Fruit fly (Drosophila melanogaster) whole organism, prepupa: Measurements from ENCODE around the gene tank.

ENCODE experiments used
- CG10631 ChIP-seq: fragments of 200-800 bp; sonication (Bioruptor generic); optimal IDR thresholded peaks from 2 replicates; lab custom pipeline; 2016; ENCODE audit warnings: missing biosample characterization, missing genetic modification characterization
- CG11762 ChIP-seq: fragments of 200-800 bp; sonication (Bioruptor generic); optimal IDR thresholded peaks from 3 replicates; lab custom pipeline; 2016; ENCODE audit warnings: missing biosample characterization, missing genetic modification characterization; ENCODE audit not compliant: insufficient read depth
- CG11902 ChIP-seq: fragments of 200-800 bp; sonication (Bioruptor generic); optimal IDR thresholded peaks from 3 replicates; lab custom pipeline; 2016; ENCODE audit warnings: missing biosample characterization, missing genetic modification characterization
- CG15336 ChIP-seq: fragments of 200-800 bp; sonication (Bioruptor generic); IDR thresholded peaks from 2 replicates; pipeline ENCODE4 v1.3.6; 2022; ENCODE audit warnings: missing biosample characterization, missing genetic modification characterization
- CG16779 ChIP-seq: fragments of 200-800 bp; sonication (Bioruptor generic); optimal IDR thresholded peaks from 3 replicates; lab custom pipeline; 2017; ENCODE audit warnings: missing biosample characterization, mild to moderate bottlenecking, missing genetic modification characterization
- CG3032 ChIP-seq: fragments of 200-800 bp; optimal IDR thresholded peaks from 2 replicates; lab custom pipeline; 2019; ENCODE audit warnings: missing biosample characterization, mild to moderate bottlenecking, missing genetic modification characterization, moderate library complexity
- CG34406 ChIP-seq: fragments of 200-800 bp; sonication (Bioruptor generic); optimal IDR thresholded peaks from 3 replicates; lab custom pipeline; 2016; ENCODE audit warnings: missing biosample characterization, missing genetic modification characterization
- CG3919 ChIP-seq: fragments of 200-800 bp; sonication (Bioruptor generic); optimal IDR thresholded peaks from 3 replicates; lab custom pipeline; 2016; ENCODE audit warnings: missing biosample characterization, missing genetic modification characterization
- CG4318 ChIP-seq: fragments of 200-800 bp; sonication (Bioruptor generic); optimal IDR thresholded peaks from 3 replicates; lab custom pipeline; 2017; ENCODE audit warnings: missing biosample characterization, mild to moderate bottlenecking, missing genetic modification characterization
- CG6276 ChIP-seq: fragments of 200-800 bp; sonication (Bioruptor generic); optimal IDR thresholded peaks from 2 replicates; lab custom pipeline; 2017; ENCODE audit warnings: missing biosample characterization, mild to moderate bottlenecking, missing genetic modification characterization
- CG6792 ChIP-seq: fragments of 200-800 bp; sonication (Bioruptor generic); optimal IDR thresholded peaks from 3 replicates; lab custom pipeline; 2016; ENCODE audit warnings: missing biosample characterization, missing genetic modification characterization
- CG6808 ChIP-seq: fragments of 200-800 bp; sonication (Bioruptor generic); optimal IDR thresholded peaks from 3 replicates; lab custom pipeline; 2017; ENCODE audit warnings: missing biosample characterization, missing genetic modification characterization, mild to moderate bottlenecking, moderate library complexity, missing genetic modification reagents
- CG6854 ChIP-seq: fragments of 200-800 bp; sonication (Bioruptor generic); optimal IDR thresholded peaks from 2 replicates; lab custom pipeline; 2017; ENCODE audit warnings: missing biosample characterization, mild to moderate bottlenecking, missing genetic modification characterization
- CG7368 ChIP-seq: fragments of 200-800 bp; sonication (Bioruptor generic); optimal IDR thresholded peaks from 3 replicates; lab custom pipeline; 2016; ENCODE audit warnings: missing biosample characterization, missing genetic modification characterization
- CG8119 ChIP-seq: fragments of 200-800 bp; sonication (Bioruptor generic); IDR thresholded peaks from 3 replicates; pipeline ENCODE4 v1.3.6; 2022; ENCODE audit warnings: missing biosample characterization, missing genetic modification characterization
- CG8319 ChIP-seq: fragments of 200-800 bp; sonication (Bioruptor generic); optimal IDR thresholded peaks from 3 replicates; lab custom pipeline; 2016; ENCODE audit warnings: missing biosample characterization, missing genetic modification characterization
- CG8632 ChIP-seq: fragments of 200-800 bp; sonication (Bioruptor generic); optimal IDR thresholded peaks from 3 replicates; lab custom pipeline; 2016; ENCODE audit warnings: missing biosample characterization, missing genetic modification characterization
- CG9139 ChIP-seq: fragments of 200-800 bp; sonication (Bioruptor generic); optimal IDR thresholded peaks from 3 replicates; lab custom pipeline; 2017; ENCODE audit warnings: missing biosample characterization, mild to moderate bottlenecking, missing genetic modification characterization
- Eip75B ChIP-seq: fragments of 200-800 bp; sonication (Bioruptor generic); optimal IDR thresholded peaks from 3 replicates; lab custom pipeline; 2016; ENCODE audit warnings: missing biosample characterization, missing genetic modification characterization
- Eip78C ChIP-seq: fragments of 200-800 bp; sonication (Bioruptor generic); peaks from one replicate; lab custom pipeline; 2016; ENCODE audit warnings: missing biosample characterization, missing genetic modification characterization
- Eip93F ChIP-seq: fragments of 200-800 bp; sonication (Bioruptor generic); optimal IDR thresholded peaks from 2 replicates; lab custom pipeline; 2016; ENCODE audit warnings: missing biosample characterization, mild to moderate bottlenecking, missing genetic modification characterization
- Gug ChIP-seq: fragments of 200-800 bp; sonication (Bioruptor generic); IDR thresholded peaks from 2 replicates; pipeline ENCODE4 v1.3.6; 2022; ENCODE audit warnings: missing biosample characterization, missing genetic modification characterization
- Hr38 ChIP-seq: sonication (Bioruptor generic); optimal IDR thresholded peaks from 2 replicates; lab custom pipeline; 2016; ENCODE audit warnings: missing biosample characterization, missing genetic modification characterization
- Hr39 ChIP-seq: fragments of 200-800 bp; sonication (Bioruptor generic); optimal IDR thresholded peaks from 2 replicates; lab custom pipeline; 2016; ENCODE audit warnings: missing biosample characterization, missing genetic modification characterization
- Hr4 ChIP-seq: fragments of 200-800 bp; sonication (Bioruptor generic); optimal IDR thresholded peaks from 3 replicates; lab custom pipeline; 2016; ENCODE audit warnings: missing biosample characterization, missing genetic modification characterization
- Lpt ChIP-seq: fragments of 200-800 bp; sonication (Bioruptor generic); optimal IDR thresholded peaks from 3 replicates; lab custom pipeline; 2016; ENCODE audit warnings: missing biosample characterization, missing genetic modification characterization
- Met ChIP-seq: fragments of 200-800 bp; sonication (Bioruptor generic); optimal IDR thresholded peaks from 3 replicates; lab custom pipeline; 2016; ENCODE audit warnings: missing biosample characterization, missing genetic modification characterization
- OdsH ChIP-seq: fragments of 200-800 bp; sonication (Bioruptor generic); optimal IDR thresholded peaks from 3 replicates; lab custom pipeline; 2016; ENCODE audit warnings: missing biosample characterization, missing genetic modification characterization
- Smox ChIP-seq: fragments of 200-800 bp; sonication (Bioruptor generic); optimal IDR thresholded peaks from 3 replicates; lab custom pipeline; 2016; ENCODE audit warnings: missing biosample characterization, missing genetic modification characterization
- Sox14 ChIP-seq: fragments of 200-800 bp; sonication (Bioruptor generic); optimal IDR thresholded peaks from 3 replicates; lab custom pipeline; 2016; ENCODE audit warnings: missing biosample characterization, missing genetic modification characterization
- Sox15 ChIP-seq: fragments of 200-800 bp; sonication (Bioruptor generic); optimal IDR thresholded peaks from 3 replicates; lab custom pipeline; 2016; ENCODE audit warnings: missing biosample characterization, missing genetic modification characterization
- achi ChIP-seq: fragments of 200-800 bp; sonication (Bioruptor generic); optimal IDR thresholded peaks from 3 replicates; lab custom pipeline; 2016; ENCODE audit warnings: missing biosample characterization, missing genetic modification characterization
- cyc ChIP-seq: fragments of 200-800 bp; sonication (Bioruptor generic); optimal IDR thresholded peaks from 3 replicates; lab custom pipeline; 2016; ENCODE audit warnings: missing biosample characterization, missing genetic modification characterization
- dac ChIP-seq: fragments of 200-800 bp; sonication (Bioruptor generic); optimal IDR thresholded peaks from 2 replicates; lab custom pipeline; 2017; ENCODE audit warnings: missing biosample characterization, mild to moderate bottlenecking, missing genetic modification characterization
- fd59A ChIP-seq: fragments of 200-800 bp; sonication (Bioruptor generic); optimal IDR thresholded peaks from 2 replicates; lab custom pipeline; 2017; ENCODE audit warnings: missing biosample characterization, mild to moderate bottlenecking, missing genetic modification characterization, missing genetic modification reagents
- fd85E ChIP-seq: fragments of 200-800 bp; sonication (Bioruptor generic); optimal IDR thresholded peaks from 3 replicates; lab custom pipeline; 2016; ENCODE audit warnings: missing biosample characterization, missing genetic modification characterization
- fkh ChIP-seq: fragments of 200-800 bp; sonication (Bioruptor generic); optimal IDR thresholded peaks from 3 replicates; lab custom pipeline; 2017; ENCODE audit warnings: missing biosample characterization, mild to moderate bottlenecking, missing genetic modification characterization, moderate library complexity
- lz ChIP-seq: fragments of 200-800 bp; sonication (Bioruptor generic); optimal IDR thresholded peaks from 3 replicates; lab custom pipeline; 2016; ENCODE audit warnings: missing biosample characterization, missing genetic modification characterization
- pdm3 ChIP-seq: fragments of 200-800 bp; sonication (Bioruptor generic); optimal IDR thresholded peaks from 3 replicates; lab custom pipeline; 2016; ENCODE audit warnings: missing biosample characterization, missing genetic modification characterization
- salr ChIP-seq, 2 experiments: fragments of 200-800 bp; sonication (Bioruptor generic); optimal IDR thresholded peaks; 3 replicates each; lab custom pipeline; 2016 to 2018; ENCODE audit warnings: missing biosample characterization in 2 of 2, missing genetic modification characterization in 2 of 2, mild to moderate bottlenecking in 1 of 2
- spab ChIP-seq: fragments of 200-800 bp; sonication (Bioruptor generic); optimal IDR thresholded peaks from 2 replicates; lab custom pipeline; 2017; ENCODE audit warnings: missing biosample characterization, mild to moderate bottlenecking, missing genetic modification characterization, missing genetic modification reagents
- ss ChIP-seq, 2 experiments: fragments of 200-800 bp; sonication (Bioruptor generic); optimal IDR thresholded peaks; 2 replicates in 1 of 2; 3 replicates in 1 of 2; lab custom pipeline; 2017 to 2018; ENCODE audit warnings: mild to moderate bottlenecking in 2 of 2, missing biosample characterization in 2 of 2, missing genetic modification characterization in 2 of 2, moderate library complexity in 1 of 2
- svp ChIP-seq: fragments of 200-800 bp; sonication (Bioruptor generic); peaks from one replicate; lab custom pipeline; 2016; ENCODE audit warnings: missing biosample characterization, missing genetic modification characterization
- topi ChIP-seq: fragments of 200-800 bp; sonication (Bioruptor generic); optimal IDR thresholded peaks from 3 replicates; lab custom pipeline; 2016; ENCODE audit warnings: missing biosample characterization, missing genetic modification characterization
- vri ChIP-seq: fragments of 200-800 bp; sonication (Bioruptor generic); optimal IDR thresholded peaks from 3 replicates; lab custom pipeline; 2016; ENCODE audit warnings: missing biosample characterization, mild to moderate bottlenecking, missing genetic modification characterization

Gene tank

DNA sequence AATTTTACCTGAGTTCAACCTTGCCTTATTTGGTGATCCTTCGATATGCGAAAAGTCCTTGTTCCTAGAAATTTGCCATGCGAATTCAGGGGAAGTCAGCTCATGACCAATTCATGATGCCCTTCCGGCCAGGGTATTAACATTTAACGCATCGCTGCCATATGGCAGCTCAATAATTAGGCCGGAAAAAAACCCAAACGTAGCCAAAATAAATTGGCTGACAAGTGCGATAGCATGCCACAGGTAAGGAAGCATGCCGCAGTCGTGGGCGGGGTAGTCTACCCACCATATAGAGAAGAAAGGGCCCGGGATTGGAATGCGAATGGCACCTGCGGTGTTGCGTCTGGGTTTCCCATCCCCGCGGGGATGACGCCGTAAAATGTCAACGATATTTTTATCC, 14.0 kb downstream of the tank start:
- TF ChIP-seq CG15336 (GFP tag; lab: Robert Waterston, UW) (no peak), spab (GFP tag; lab: Kevin White, UChicago) (no peak), Hr38 (no peak), achi (GFP tag; lab: Kevin White, UChicago) (no peak), CG10631 (GFP tag; lab: Kevin White, UChicago) (no peak)

- TF ChIP-seq Sox15 (GFP tag; lab: Kevin White, UChicago), result no peak
- TF ChIP-seq Sox14 (GFP tag; lab: Kevin White, UChicago), result no peak
- no peak for TF ChIP-seq salr (GFP tag; optimal IDR thresholded peaks at IDR 0.05; lab: Kevin White, UChicago)
- no peak for TF ChIP-seq topi
- TF ChIP-seq CG16779 (tag; lab: Kevin White, UChicago), result no peak
- TF ChIP-seq CG15336 (GFP tag; lab: Robert Waterston, UW), result no peak
- TF ChIP-seq Gug, result no peak
- TF ChIP-seq CG6808 (GFP tag; lab: Kevin White, UChicago), result no peak
- no peak for TF ChIP-seq CG4318 (GFP tag; lab: Kevin White, UChicago)
- no peak for TF ChIP-seq CG6276
- TF ChIP-seq lz (GFP tag; lab: Kevin White, UChicago), result no peak
- TF ChIP-seq cyc, result no peak
- TF ChIP-seq pdm3, result no peak
Measured at dm6 chr2L:4822258-4822657, 15.5 kb downstream of the tank start.

DNA sequence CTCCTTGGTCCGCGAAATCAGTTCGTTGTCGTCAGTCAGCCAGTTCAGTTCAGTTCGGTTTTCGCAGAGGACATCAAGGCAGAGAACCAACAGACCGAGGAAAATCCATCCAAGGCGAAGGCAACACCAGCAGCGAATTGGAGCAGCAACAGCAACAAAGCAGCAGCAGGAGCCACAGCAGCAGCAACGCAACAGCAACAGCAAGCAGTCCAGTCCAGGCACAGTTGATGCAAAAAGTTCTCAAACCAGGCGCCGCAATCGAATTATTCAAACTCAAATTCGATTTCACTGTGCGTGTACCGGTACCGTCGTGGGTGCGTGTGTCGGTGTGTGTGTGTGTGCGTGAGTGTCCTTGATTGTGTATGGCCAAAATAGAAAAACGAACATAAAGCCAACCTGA, 16.0 kb downstream of the tank start, which contains the start of gene CG15628:
TSS of gene CG15628 (plus strand) at position 18 of the 400 bp plus-strand sequence.
- TF ChIP-seq CG4318 (GFP tag; lab: Kevin White, UChicago), result no peak
- no peak for TF ChIP-seq achi (GFP tag; lab: Kevin White, UChicago)
- TF ChIP-seq Hr39 (GFP tag; lab: Kevin White, UChicago), result no peak
- no peak for TF ChIP-seq Gug
- TF ChIP-seq Lpt, result no peak
- TF ChIP-seq ss (GFP tag; optimal IDR thresholded peaks at IDR 0.05; lab: Kevin White, UChicago), result no peak
- TF ChIP-seq CG8319, result no peak
- no peak for TF ChIP-seq Smox (GFP tag; lab: Kevin White, UChicago)
- no peak for TF ChIP-seq CG34406 (GFP tag; lab: Kevin White, UChicago)
- no peak for TF ChIP-seq Met (GFP tag; lab: Kevin White, UChicago)
- no peak for TF ChIP-seq CG3032
- TF ChIP-seq, all 60 proteins: peak for 0

dm6 chr2L:4821319-4821717, 16.5 kb downstream of the tank start:
- TF ChIP-seq cyc (peak; percentile 49), fd59A (peak; percentile 58), CG9139 (GFP tag; lab: Kevin White, UChicago) (peak; percentile 66), CG7368 (GFP tag; lab: Kevin White, UChicago) (peak; percentile 56), vri (GFP tag; lab: Kevin White, UChicago) (peak; percentile 30), salr (GFP tag; optimal IDR thresholded peaks at IDR 0.05; lab: Kevin White, UChicago) (peak; percentile 52 to 70), CG8119 (GFP tag; lab: Robert Waterston, UW) (peak; percentile 78), Eip78C (GFP tag; lab: Kevin White, UChicago) (peak; percentile 97), CG6808 (GFP tag; lab: Kevin White, UChicago) (peak; percentile 89), CG3032 (peak; percentile 91), CG6792 (GFP tag; lab: Kevin White, UChicago) (peak; percentile 54), CG11762 (GFP tag; lab: Kevin White, UChicago) (peak; percentile 79), spab (GFP tag; lab: Kevin White, UChicago) (peak; percentile 88), CG34406 (GFP tag; lab: Kevin White, UChicago) (peak; percentile 55), CG6854 (GFP tag; lab: Kevin White, UChicago) (peak; percentile 33), svp (peak; percentile 91), topi (peak; percentile 75), Eip93F (GFP tag; lab: Kevin White, UChicago) (no peak), CG8632 (GFP tag; lab: Kevin White, UChicago) (peak; percentile 66), Eip75B (peak; percentile 79), fkh (peak; percentile 16), Smox (GFP tag; lab: Kevin White, UChicago) (peak; percentile 71), lz (GFP tag; lab: Kevin White, UChicago) (peak; percentile 27), fd85E (GFP tag; lab: Kevin White, UChicago) (peak; percentile 28), CG3919 (GFP tag; lab: Kevin White, UChicago) (peak; percentile 74), Gug (peak; percentile 63), dac (GFP tag; lab: Kevin White, UChicago) (peak; percentile 8), CG11902 (GFP tag; lab: Kevin White, UChicago) (peak; percentile 22), OdsH (GFP tag; lab: Kevin White, UChicago) (peak; percentile 82), Met (GFP tag; lab: Kevin White, UChicago) (peak; percentile 72), ss (GFP tag; optimal IDR thresholded peaks at IDR 0.05; lab: Kevin White, UChicago) (peak; percentile 85 to 93), pdm3 (peak; percentile 76), Hr4 (GFP tag; lab: Kevin White, UChicago) (peak; percentile 76)
